Worm (Caenorhabditis elegans) whole organism, L2 larva: ENCODE measurements around the gene C08B6.10.

Experiments
- R02D3.7 ChIP-seq: fragments of 150-350 bp; optimal IDR thresholded peaks from 2 replicates; lab custom pipeline; 2014; ENCODE audit warnings: missing biosample characterization, missing genetic modification characterization
- Y55F3AM.14 ChIP-seq: fragments of 200-800 bp; sonication (Bioruptor generic); optimal IDR thresholded peaks from 2 replicates; lab custom pipeline; 2018; ENCODE audit warnings: mild to moderate bottlenecking, missing genetic modification characterization, missing compliant biosample characterization
- ZK546.5 ChIP-seq: sonication (generic microtip); optimal IDR thresholded peaks from 2 replicates; lab custom pipeline; 2017; ENCODE audit warnings: missing biosample characterization, missing genetic modification characterization
- alr-1 ChIP-seq: fragments of 150-350 bp; optimal IDR thresholded peaks from 2 replicates; lab custom pipeline; 2014; ENCODE audit warnings: missing biosample characterization, missing genetic modification characterization
- ama-1 ChIP-seq: fragments of 150-350 bp; optimal IDR thresholded peaks from 2 replicates; lab custom pipeline; 2018; ENCODE audit warnings: inconsistent platforms
- blmp-1 ChIP-seq: sonication (generic microtip); optimal IDR thresholded peaks from 2 replicates; lab custom pipeline; 2017; ENCODE audit warnings: missing genetic modification characterization, mild to moderate bottlenecking, missing compliant biosample characterization, antibody characterized with exemption, moderate library complexity; ENCODE audit not compliant: insufficient read depth
- ceh-82 ChIP-seq: fragments of 150-350 bp; optimal IDR thresholded peaks from 2 replicates; lab custom pipeline; 2014; ENCODE audit warnings: missing biosample characterization, missing genetic modification characterization
- crh-2 ChIP-seq: sonication (generic microtip); optimal IDR thresholded peaks from 2 replicates; lab custom pipeline; 2017; ENCODE audit warnings: missing biosample characterization, missing genetic modification characterization
- dmd-4 ChIP-seq: sonication (generic microtip); optimal IDR thresholded peaks from 2 replicates; lab custom pipeline; 2017; ENCODE audit warnings: missing biosample characterization, missing genetic modification characterization
- egl-27 ChIP-seq: sonication (generic microtip); optimal IDR thresholded peaks from 3 replicates; lab custom pipeline; 2017; ENCODE audit warnings: missing biosample characterization, missing genetic modification reagents, missing genetic modification characterization
- elt-1 ChIP-seq: fragments of 150-350 bp; optimal IDR thresholded peaks from 2 replicates; lab custom pipeline; 2014; ENCODE audit warnings: missing biosample characterization, missing genetic modification characterization
- elt-3 ChIP-seq: sonication (generic microtip); optimal IDR thresholded peaks from 2 replicates; lab custom pipeline; 2017; ENCODE audit warnings: missing biosample characterization, missing genetic modification characterization
- fos-1 ChIP-seq: fragments of 150-350 bp; optimal IDR thresholded peaks from 2 replicates; lab custom pipeline; 2014; ENCODE audit warnings: missing biosample characterization, missing genetic modification characterization
- gmeb-1 ChIP-seq: fragments of 150-350 bp; optimal IDR thresholded peaks from 2 replicates; lab custom pipeline; 2014; ENCODE audit warnings: missing biosample characterization, missing genetic modification characterization
- lin-11 ChIP-seq: fragments of 150-350 bp; sonication (generic microtip); optimal IDR thresholded peaks from 2 replicates; lab custom pipeline; 2014; ENCODE audit warnings: missing biosample characterization, missing genetic modification characterization, inconsistent platforms, mixed read lengths
- lin-13 ChIP-seq: fragments of 150-350 bp; optimal IDR thresholded peaks from 2 replicates; lab custom pipeline; 2014; ENCODE audit warnings: missing biosample characterization, missing genetic modification reagents, missing genetic modification characterization
- lsy-2 ChIP-seq, 2 experiments: fragments of 150-350 bp in 1 of 2; sonication (generic microtip) in 1 of 2; optimal IDR thresholded peaks; 2 replicates each; lab custom pipeline; 2014 to 2017; ENCODE audit warnings: missing biosample characterization in 2 of 2, missing genetic modification characterization in 2 of 2
- mdl-1 ChIP-seq, 2 experiments: fragments of 150-350 bp in 1 of 2; sonication (generic microtip) in 1 of 2; optimal IDR thresholded peaks; 2 replicates each; lab custom pipeline; 2017; ENCODE audit warnings: missing biosample characterization in 2 of 2, missing genetic modification characterization in 2 of 2
- nhr-10 ChIP-seq: sonication (generic microtip); optimal IDR thresholded peaks from 2 replicates; lab custom pipeline; 2017; ENCODE audit warnings: missing biosample characterization, missing genetic modification characterization
- nhr-11 ChIP-seq: fragments of 150-350 bp; optimal IDR thresholded peaks from 2 replicates; lab custom pipeline; 2014; ENCODE audit warnings: missing biosample characterization, missing genetic modification characterization
- nhr-12 ChIP-seq: fragments of 150-350 bp; optimal IDR thresholded peaks from 2 replicates; lab custom pipeline; 2014; ENCODE audit warnings: missing biosample characterization, missing genetic modification characterization
- nhr-129 ChIP-seq: fragments of 150-350 bp; optimal IDR thresholded peaks from 2 replicates; lab custom pipeline; 2014; ENCODE audit warnings: missing biosample characterization, missing genetic modification characterization
- nhr-23 ChIP-seq: fragments of 150-350 bp; optimal IDR thresholded peaks from 2 replicates; lab custom pipeline; 2014; ENCODE audit warnings: missing biosample characterization, missing genetic modification reagents, missing genetic modification characterization
- nhr-237 ChIP-seq: fragments of 150-350 bp; optimal IDR thresholded peaks from 2 replicates; lab custom pipeline; 2014; ENCODE audit warnings: missing biosample characterization, missing genetic modification characterization
- nhr-25 ChIP-seq: fragments of 150-350 bp; sonication (generic microtip); optimal IDR thresholded peaks from 3 replicates; lab custom pipeline; 2014; ENCODE audit warnings: missing biosample characterization, missing genetic modification characterization
- nhr-6 ChIP-seq: fragments of 150-350 bp; optimal IDR thresholded peaks from 2 replicates; lab custom pipeline; 2014; ENCODE audit warnings: missing biosample characterization, missing genetic modification characterization
- skn-1 ChIP-seq: sonication (generic microtip); optimal IDR thresholded peaks from 2 replicates; lab custom pipeline; 2017; ENCODE audit warnings: missing biosample characterization, missing genetic modification characterization
- sma-3 ChIP-seq: sonication (generic microtip); optimal IDR thresholded peaks from 2 replicates; lab custom pipeline; 2016; ENCODE audit warnings: missing genetic modification reagents, missing genetic modification characterization, missing compliant biosample characterization
- sma-9 ChIP-seq, 2 experiments: fragments of 150-350 bp in 1 of 2; sonication (generic microtip) in 1 of 2; optimal IDR thresholded peaks; 2 replicates each; lab custom pipeline; 2014 to 2016; ENCODE audit warnings: missing genetic modification characterization in 2 of 2, mild to moderate bottlenecking in 1 of 2, missing biosample characterization in 1 of 2, missing compliant biosample characterization in 1 of 2, missing genetic modification reagents in 1 of 2, moderate library complexity in 1 of 2
- unc-39 ChIP-seq: fragments of 150-350 bp; optimal IDR thresholded peaks from 2 replicates; lab custom pipeline; 2014; ENCODE audit warnings: missing biosample characterization, missing genetic modification characterization
- unc-55 ChIP-seq: fragments of 150-350 bp; sonication (generic microtip); optimal IDR thresholded peaks from 3 replicates; lab custom pipeline; 2014; ENCODE audit warnings: missing biosample characterization, missing genetic modification reagents, missing genetic modification characterization
- unc-62 ChIP-seq: fragments of 150-350 bp; optimal IDR thresholded peaks from 2 replicates; lab custom pipeline; 2014; ENCODE audit warnings: missing biosample characterization, missing genetic modification reagents, missing genetic modification characterization
- zag-1 ChIP-seq: fragments of 150-350 bp; optimal IDR thresholded peaks from 2 replicates; lab custom pipeline; 2014; ENCODE audit warnings: missing biosample characterization, missing genetic modification characterization
- ztf-1 ChIP-seq: fragments of 200-800 bp; sonication (Bioruptor generic); conservative IDR thresholded peaks from 2 replicates; pipeline ENCODE4 v1.3.6; 2022; ENCODE audit warnings: missing genetic modification characterization, missing compliant biosample characterization
- ztf-11 ChIP-seq: sonication (generic microtip); optimal IDR thresholded peaks from 2 replicates; lab custom pipeline; 2017; ENCODE audit warnings: missing biosample characterization, missing genetic modification characterization
- ztf-4 ChIP-seq: fragments of 150-350 bp; optimal IDR thresholded peaks from 2 replicates; lab custom pipeline; 2014; ENCODE audit warnings: missing biosample characterization, missing genetic modification characterization

Gene C08B6.10

DNA sequence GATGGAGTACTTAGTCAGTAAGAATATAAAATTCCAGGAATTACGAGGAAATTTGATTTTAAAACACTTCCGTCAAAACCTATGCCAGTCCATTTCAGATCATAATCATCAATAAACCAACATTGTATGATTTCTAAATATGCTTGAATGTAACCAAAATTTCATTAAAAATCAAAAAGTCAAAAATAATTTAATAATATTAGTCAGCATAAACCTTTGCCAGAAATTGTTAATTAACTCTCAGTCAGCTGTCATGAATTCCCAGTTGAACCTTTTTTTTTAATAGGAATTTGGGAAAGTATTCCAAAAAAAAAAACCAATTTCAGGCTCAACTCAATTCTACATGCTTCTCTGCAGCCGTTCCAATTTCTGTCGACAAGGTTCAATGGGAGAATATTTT is 23.1 kb downstream of the C08B6.10 start, which contains the start of gene srsx-26:
TSS of gene srsx-26 (plus strand) at position 301 of the 400 bp plus-strand sequence.
- TF ChIP-seq Y55F3AM.14 (GFP tag; lab: Kevin White, UChicago): no peak
- TF ChIP-seq nhr-11 (tag; lab: Kevin White, UChicago): no peak
- TF ChIP-seq ceh-82 (tag; lab: Kevin White, UChicago): no peak
- TF ChIP-seq unc-55: no peak
- no peak for TF ChIP-seq nhr-12
- no peak for TF ChIP-seq nhr-25 (tag; lab: Kevin White, UChicago)
- no peak for TF ChIP-seq ztf-11 (tag; lab: Kevin White, UChicago)
- no peak for TF ChIP-seq gmeb-1 (tag; lab: Kevin White, UChicago)
- TF ChIP-seq unc-39: no peak
- no peak for TF ChIP-seq nhr-237
- TF ChIP-seq alr-1: no peak
- TF ChIP-seq blmp-1 (tag; lab: Kevin White, UChicago): no peak
- TF ChIP-seq lsy-2 (tag; optimal IDR thresholded peaks at IDR 0.05; lab: Kevin White, UChicago): no peak
- no peak for TF ChIP-seq lin-13 (GFP tag; lab: Kevin White, UChicago)
- no peak for TF ChIP-seq nhr-23 (tag; lab: Kevin White, UChicago)
- no peak for TF ChIP-seq zag-1 (tag; lab: Kevin White, UChicago)
- no peak for TF ChIP-seq dmd-4
- TF ChIP-seq lin-11 (tag; lab: Kevin White, UChicago): no peak
- no peak for TF ChIP-seq nhr-10 (tag; lab: Kevin White, UChicago)

- TF ChIP-seq fos-1 (no peak), ztf-4 (tag; lab: Kevin White, UChicago) (no peak), nhr-6 (tag; lab: Kevin White, UChicago) (no peak), ztf-1 (GFP tag; lab: Robert Waterston, UW) (no peak), nhr-25 (tag; lab: Kevin White, UChicago) (no peak), ceh-82 (tag; lab: Kevin White, UChicago) (no peak), ZK546.5 (no peak), egl-27 (tag; lab: Kevin White, UChicago) (no peak), blmp-1 (tag; lab: Kevin White, UChicago) (no peak), Y55F3AM.14 (GFP tag; lab: Kevin White, UChicago) (no peak), nhr-23 (tag; lab: Kevin White, UChicago) (no peak), unc-62 (GFP tag; lab: Kevin White, UChicago) (no peak), mdl-1 (tag; optimal IDR thresholded peaks at IDR 0.05; lab: Kevin White, UChicago) (no peak), unc-39 (no peak), nhr-12 (no peak), ama-1 (lab: Kevin White, UChicago) (no peak), crh-2 (tag; lab: Kevin White, UChicago) (no peak)
Observed at ce11 chrV:10149728-10150127, 24.4 kb downstream of the C08B6.10 start, which contains the start of gene srsx-27. Gene srsx-27 (plus strand): TSS chrV:10150028.

- no peak for TF ChIP-seq sma-9 (GFP tag; optimal IDR thresholded peaks at IDR 0.05; lab: Kevin White, UChicago)
- TF ChIP-seq sma-9 (tag; optimal IDR thresholded peaks at IDR 0.05; lab: Kevin White, UChicago): no peak
- no peak for TF ChIP-seq fos-1
- no peak for TF ChIP-seq ztf-11 (tag; lab: Kevin White, UChicago)
- TF ChIP-seq nhr-129 (tag; lab: Kevin White, UChicago): no peak
- no peak for TF ChIP-seq R02D3.7 (tag; lab: Kevin White, UChicago)
- no peak for TF ChIP-seq elt-1 (tag; lab: Kevin White, UChicago)
Observed at ce11 chrV:10152278-10152677, 27.0 kb downstream of the C08B6.10 start, which contains the start of gene srsx-28. Gene srsx-28 (plus strand): TSS chrV:10152578.

DNA sequence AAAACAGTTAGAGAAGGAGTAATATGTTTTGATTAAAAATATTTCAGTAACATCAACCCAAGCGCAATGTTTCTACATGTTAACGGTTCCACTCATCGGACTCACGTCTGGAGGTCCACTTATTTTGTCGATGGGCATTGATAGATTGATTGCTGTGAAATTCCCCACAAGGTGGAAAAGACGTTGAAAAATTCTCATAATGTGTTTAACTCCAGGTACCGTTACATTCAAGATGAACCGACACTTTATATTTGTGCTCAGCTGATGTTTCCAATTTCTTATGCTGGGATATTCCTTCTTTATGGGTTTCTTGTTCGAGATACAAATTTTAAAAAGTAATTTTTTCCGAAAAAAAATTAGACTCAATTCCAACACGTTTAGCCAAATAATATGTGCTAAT is 27.8 kb downstream of the C08B6.10 start:
- TF ChIP-seq sma-3 (GFP tag; lab: Kevin White, UChicago) (no peak), elt-3 (tag; lab: Kevin White, UChicago) (no peak)

DNA sequence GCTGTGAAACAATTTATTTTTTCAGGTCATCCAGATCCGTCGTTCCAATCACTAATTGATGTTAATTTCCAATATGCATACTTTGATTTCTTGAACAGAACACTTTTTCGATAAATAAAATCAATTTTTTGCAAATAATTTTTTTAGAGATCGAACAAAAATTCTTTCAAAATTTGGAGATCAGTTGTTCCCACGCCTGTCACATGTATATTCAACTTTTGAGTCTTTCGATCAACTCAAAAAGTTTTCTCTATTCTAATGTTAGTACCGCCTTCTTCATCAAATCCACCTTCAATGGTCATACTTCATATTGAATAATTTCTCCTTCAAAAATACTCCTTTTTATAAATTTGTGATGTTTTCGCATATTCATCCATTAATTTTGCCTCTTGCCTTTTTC is 29.4 kb downstream of the C08B6.10 start, which contains the start of gene srsx-29:
TSS of gene srsx-29 (plus strand) at position 301 of the 400 bp plus-strand sequence.
- TF ChIP-seq skn-1 (tag; lab: Kevin White, UChicago): no peak
